Fruit fly (Drosophila melanogaster) whole organism, embryonic: ENCODE data around the gene CG17107.

Source experiments
- Antp ChIP-seq: fragments of 200-800 bp; sonication (Bioruptor generic); optimal IDR thresholded peaks from 3 replicates; lab custom pipeline; 2016; ENCODE audit warnings: missing biosample characterization, missing genetic modification characterization
- Atf-2 ChIP-seq: fragments of 200-800 bp; sonication (Bioruptor generic); optimal IDR thresholded peaks from 2 replicates; lab custom pipeline; 2016; ENCODE audit warnings: missing biosample characterization, missing genetic modification characterization
- BEAF-32 ChIP-seq: fragments of 200-800 bp; sonication (Bioruptor generic); optimal IDR thresholded peaks from 3 replicates; lab custom pipeline; 2017; ENCODE audit warnings: missing biosample characterization, missing genetic modification characterization, mild to moderate bottlenecking, moderate library complexity, missing genetic modification reagents
- CG10321 ChIP-seq: fragments of 200-800 bp; sonication (Bioruptor generic); IDR thresholded peaks from 2 replicates; pipeline ENCODE4 v1.3.6; 2022; ENCODE audit warnings: missing biosample characterization, missing genetic modification characterization
- CG10979 ChIP-seq: fragments of 200-800 bp; sonication (Bioruptor generic); optimal IDR thresholded peaks from 2 replicates; lab custom pipeline; 2018; ENCODE audit warnings: missing biosample characterization, mild to moderate bottlenecking, missing genetic modification characterization, moderate library complexity
- CG11560 ChIP-seq: fragments of 200-800 bp; sonication (Bioruptor generic); IDR thresholded peaks from 3 replicates; pipeline ENCODE4 v1.3.6; 2022; ENCODE audit warnings: missing biosample characterization, missing genetic modification characterization
- CG12219 ChIP-seq: fragments of 200-800 bp; sonication (Bioruptor generic); optimal IDR thresholded peaks from 3 replicates; lab custom pipeline; 2018; ENCODE audit warnings: missing biosample characterization, mild to moderate bottlenecking, missing genetic modification characterization
- CG14441 ChIP-seq: fragments of 200-800 bp; sonication (Bioruptor generic); IDR thresholded peaks from 2 replicates; pipeline ENCODE4 v1.3.6; 2022; ENCODE audit warnings: missing biosample characterization, missing genetic modification characterization
- CG15269 ChIP-seq: fragments of 200-800 bp; sonication (Bioruptor generic); optimal IDR thresholded peaks from 2 replicates; lab custom pipeline; 2018; ENCODE audit warnings: missing biosample characterization, mild to moderate bottlenecking, missing genetic modification characterization, moderate library complexity
- CG1529 ChIP-seq: fragments of 200-800 bp; sonication (Bioruptor generic); optimal IDR thresholded peaks from 3 replicates; lab custom pipeline; 2018; ENCODE audit warnings: missing biosample characterization, missing genetic modification characterization
- CG18764 ChIP-seq: fragments of 200-800 bp; sonication (Bioruptor generic); optimal IDR thresholded peaks from 3 replicates; lab custom pipeline; 2016; ENCODE audit warnings: missing biosample characterization, missing genetic modification characterization
- CG2116 ChIP-seq: fragments of 200-800 bp; sonication (Bioruptor generic); optimal IDR thresholded peaks from 3 replicates; lab custom pipeline; 2018; ENCODE audit warnings: missing biosample characterization, mild to moderate bottlenecking, missing genetic modification characterization
- CG2202 ChIP-seq: fragments of 200-800 bp; sonication (Bioruptor generic); optimal IDR thresholded peaks from 2 replicates; lab custom pipeline; 2018; ENCODE audit warnings: missing biosample characterization, mild to moderate bottlenecking, missing genetic modification characterization
- CG34224 ChIP-seq: fragments of 200-800 bp; sonication (Bioruptor generic); IDR thresholded peaks from 3 replicates; pipeline ENCODE4 v1.3.6; 2022; ENCODE audit warnings: missing biosample characterization, missing genetic modification characterization; ENCODE audit not compliant: partially characterized antibody
- CG34422 ChIP-seq: fragments of 200-800 bp; sonication (Bioruptor generic); IDR thresholded peaks from 3 replicates; pipeline ENCODE4 v1.3.6; 2022; ENCODE audit warnings: missing biosample characterization, missing genetic modification characterization
- CG4424 ChIP-seq: fragments of 200-800 bp; sonication (Bioruptor generic); optimal IDR thresholded peaks from 3 replicates; lab custom pipeline; 2016; ENCODE audit warnings: missing biosample characterization, missing genetic modification characterization
- CG6175 ChIP-seq: fragments of 200-800 bp; sonication (Bioruptor generic); IDR thresholded peaks from 3 replicates; pipeline ENCODE4 v1.3.6; 2022; ENCODE audit warnings: missing biosample characterization, missing genetic modification characterization
- CG8089 ChIP-seq: fragments of 200-800 bp; sonication (Bioruptor generic); optimal IDR thresholded peaks from 3 replicates; lab custom pipeline; 2016; ENCODE audit warnings: missing biosample characterization, missing genetic modification characterization
- CG8281 ChIP-seq: fragments of 200-800 bp; sonication (Bioruptor generic); optimal IDR thresholded peaks from 2 replicates; lab custom pipeline; 2018; ENCODE audit warnings: missing biosample characterization, mild to moderate bottlenecking, missing genetic modification characterization, moderate library complexity
- CG8359 ChIP-seq: fragments of 200-800 bp; sonication (Bioruptor generic); optimal IDR thresholded peaks from 2 replicates; lab custom pipeline; 2017; ENCODE audit warnings: missing biosample characterization, mild to moderate bottlenecking, missing genetic modification characterization, borderline replicate concordance
- CG9797 ChIP-seq: fragments of 200-800 bp; sonication (Bioruptor generic); optimal IDR thresholded peaks from 3 replicates; lab custom pipeline; 2018; ENCODE audit warnings: missing biosample characterization, mild to moderate bottlenecking, missing genetic modification characterization
- Dek ChIP-seq: fragments of 200-800 bp; sonication (Bioruptor generic); optimal IDR thresholded peaks from 3 replicates; lab custom pipeline; 2019; ENCODE audit warnings: missing biosample characterization, mild to moderate bottlenecking, missing genetic modification characterization, moderate library complexity
- Lhr ChIP-seq: fragments of 200-800 bp; sonication (Bioruptor generic); optimal IDR thresholded peaks from 3 replicates; lab custom pipeline; 2017; ENCODE audit warnings: mild to moderate bottlenecking, missing biosample characterization, missing genetic modification reagents, missing genetic modification characterization
- Lim3 ChIP-seq: fragments of 200-800 bp; sonication (Bioruptor generic); IDR thresholded peaks from 2 replicates; pipeline ENCODE4 v1.3.6; 2022; ENCODE audit warnings: missing biosample characterization, missing genetic modification characterization
- MESR4 ChIP-seq: fragments of 200-800 bp; sonication (Bioruptor generic); optimal IDR thresholded peaks from 2 replicates; lab custom pipeline; 2018; ENCODE audit warnings: missing biosample characterization, mild to moderate bottlenecking, missing genetic modification characterization, moderate library complexity
- Mad ChIP-seq: fragments of 200-800 bp; sonication (Bioruptor generic); optimal IDR thresholded peaks from 2 replicates; lab custom pipeline; 2016; ENCODE audit warnings: missing biosample characterization, missing genetic modification characterization
- Meics ChIP-seq: fragments of 200-800 bp; sonication (Bioruptor generic); optimal IDR thresholded peaks from 2 replicates; lab custom pipeline; 2017; ENCODE audit warnings: missing biosample characterization, mild to moderate bottlenecking, missing genetic modification characterization
- NC2β ChIP-seq: fragments of 200-800 bp; sonication (Bioruptor generic); optimal IDR thresholded peaks from 2 replicates; lab custom pipeline; 2016; ENCODE audit warnings: missing biosample characterization, missing genetic modification characterization
- Nf-YB ChIP-seq: fragments of 200-800 bp; sonication (Bioruptor generic); optimal IDR thresholded peaks from 3 replicates; lab custom pipeline; 2019; ENCODE audit warnings: missing biosample characterization, mild to moderate bottlenecking, missing genetic modification characterization, moderate library complexity
- Vsx1 ChIP-seq: fragments of 200-800 bp; sonication (Bioruptor generic); optimal IDR thresholded peaks from 2 replicates; lab custom pipeline; 2017; ENCODE audit warnings: missing biosample characterization, mild to moderate bottlenecking, missing genetic modification characterization, missing genetic modification reagents
- al ChIP-seq: fragments of 200-800 bp; sonication (Bioruptor generic); IDR thresholded peaks from 2 replicates; pipeline ENCODE4 v1.3.6; 2022; ENCODE audit warnings: missing biosample characterization, missing genetic modification characterization
- ase ChIP-seq: fragments of 200-800 bp; sonication (Bioruptor generic); IDR thresholded peaks from 3 replicates; pipeline ENCODE4 v1.3.6; 2022; ENCODE audit warnings: missing biosample characterization, missing genetic modification characterization
- cg ChIP-seq: fragments of 200-800 bp; sonication (Bioruptor generic); optimal IDR thresholded peaks from 3 replicates; lab custom pipeline; 2019; ENCODE audit warnings: missing biosample characterization, mild to moderate bottlenecking, missing genetic modification characterization, moderate library complexity
- corto ChIP-seq: fragments of 200-800 bp; sonication (Bioruptor generic); optimal IDR thresholded peaks from 2 replicates; lab custom pipeline; 2016; ENCODE audit warnings: missing biosample characterization, mild to moderate bottlenecking, missing genetic modification characterization, moderate library complexity
- dm ChIP-seq: fragments of 200-800 bp; sonication (Bioruptor generic); optimal IDR thresholded peaks from 3 replicates; lab custom pipeline; 2016; ENCODE audit warnings: missing biosample characterization, missing genetic modification characterization
- fu2 ChIP-seq: fragments of 200-800 bp; sonication (Bioruptor generic); optimal IDR thresholded peaks from 2 replicates; lab custom pipeline; 2016; ENCODE audit warnings: missing biosample characterization, missing genetic modification characterization
- gcm ChIP-seq: fragments of 200-800 bp; sonication (Bioruptor generic); optimal IDR thresholded peaks from 2 replicates; lab custom pipeline; 2019; ENCODE audit warnings: missing biosample characterization, mild to moderate bottlenecking, missing genetic modification characterization, moderate library complexity
- grau ChIP-seq: fragments of 200-800 bp; optimal IDR thresholded peaks from 3 replicates; lab custom pipeline; 2019; ENCODE audit warnings: missing biosample characterization, mild to moderate bottlenecking, missing genetic modification characterization, moderate library complexity
- lola ChIP-seq, 3 experiments: fragments of >200 bp in 2 of 3; fragments of 200-800 bp in 1 of 3; sonication (Bioruptor generic) in 1 of 3; optimal IDR thresholded peaks; 2 replicates each; lab custom pipeline; 2017 to 2019; ENCODE audit warnings: missing biosample characterization in 3 of 3, missing genetic modification characterization in 3 of 3, mild to moderate bottlenecking in 1 of 3, moderate library complexity in 1 of 3
- lov ChIP-seq, 2 experiments: fragments of 200-800 bp in 1 of 2; fragments of >200 bp in 1 of 2; sonication (Bioruptor generic) in 1 of 2; IDR thresholded peaks in 1 of 2; optimal IDR thresholded peaks in 1 of 2; 2 replicates in 1 of 2; 3 replicates in 1 of 2; pipeline versions ENCODE4 v1.3.6 to Lab custom; 2017 to 2022; ENCODE audit warnings: missing biosample characterization in 1 of 2, missing genetic modification characterization in 1 of 2
- odd ChIP-seq: fragments of 200-800 bp; sonication (Bioruptor generic); optimal IDR thresholded peaks from 2 replicates; lab custom pipeline; 2017; ENCODE audit warnings: missing biosample characterization, mild to moderate bottlenecking, missing genetic modification characterization
- pfk ChIP-seq: fragments of 200-800 bp; sonication (Bioruptor generic); optimal IDR thresholded peaks from 2 replicates; lab custom pipeline; 2018; ENCODE audit warnings: missing biosample characterization, mild to moderate bottlenecking, missing genetic modification characterization, moderate library complexity
- slp2 ChIP-seq: fragments of 200-800 bp; sonication (Bioruptor generic); optimal IDR thresholded peaks from 2 replicates; lab custom pipeline; 2016; ENCODE audit warnings: missing biosample characterization, missing genetic modification characterization
- sr ChIP-seq: fragments of 200-800 bp; sonication (Bioruptor generic); IDR thresholded peaks from 3 replicates; pipeline ENCODE4 v1.3.6; 2022; ENCODE audit warnings: missing biosample characterization, missing genetic modification characterization
- ssp ChIP-seq: fragments of 200-800 bp; sonication (Bioruptor generic); IDR thresholded peaks from 2 replicates; pipeline ENCODE4 v1.3.6; 2022; ENCODE audit warnings: missing biosample characterization, missing genetic modification characterization
- trh ChIP-seq: fragments of 200-800 bp; sonication (Bioruptor generic); optimal IDR thresholded peaks from 2 replicates; lab custom pipeline; 2016; ENCODE audit warnings: missing biosample characterization, missing genetic modification characterization
- usp ChIP-seq: fragments of >200 bp; optimal IDR thresholded peaks from 2 replicates; lab custom pipeline; 2017; ENCODE audit warnings: missing biosample characterization, missing genetic modification characterization
- zfh1 ChIP-seq: fragments of 200-800 bp; sonication (Bioruptor generic); IDR thresholded peaks from 3 replicates; pipeline ENCODE4 v1.3.6; 2022; ENCODE audit warnings: missing biosample characterization, missing genetic modification characterization

Gene CG17107

dm6 chr2L:10701499-10702062, 19.9 kb downstream of the CG17107 start, which contains the start of gene Lip1 (continued):
- no peak for TF ChIP-seq CG8089 (GFP tag; lab: Kevin White, UChicago)
- TF ChIP-seq slp2 (GFP tag; lab: Kevin White, UChicago): no peak
- TF ChIP-seq CG18764 (GFP tag; lab: Kevin White, UChicago): no peak
- TF ChIP-seq ssp (GFP tag; lab: Robert Waterston, UW): no peak
- TF ChIP-seq dm: no peak
- TF ChIP-seq Nf-YB (GFP tag; lab: Kevin White, UChicago): no peak
- peak; percentile 73; the same call in 1 of the 2 replicates for TF ChIP-seq Lim3
- TF ChIP-seq grau (tag; lab: Kevin White, UChicago): peak; percentile 55
- TF ChIP-seq odd (GFP tag; lab: Kevin White, UChicago): no peak

- no peak for TF ChIP-seq BEAF-32 (GFP tag; lab: Kevin White, UChicago)
- peak; percentile 73; the same call in 2 of the 3 replicates for TF ChIP-seq ase (GFP tag; lab: Robert Waterston, UW)
- no peak for TF ChIP-seq corto (GFP tag; lab: Kevin White, UChicago)
- TF ChIP-seq sr (GFP tag; lab: Robert Waterston, UW): no peak
- no peak for TF ChIP-seq usp
- peak; percentile 36 for TF ChIP-seq CG2202 (tag; lab: Kevin White, UChicago)
- TF ChIP-seq cg (GFP tag; lab: Kevin White, UChicago): no peak
- TF ChIP-seq CG4424 (GFP tag; lab: Kevin White, UChicago): peak; percentile 78
- peak; percentile 75 for TF ChIP-seq CG15269 (tag; lab: Kevin White, UChicago)
- TF ChIP-seq Dek (tag; lab: Kevin White, UChicago): peak; percentile 58
- peak; percentile 1 for TF ChIP-seq Lhr
- TF ChIP-seq CG6175 (GFP tag; lab: Robert Waterston, UW): no peak
- no peak for TF ChIP-seq gcm (GFP tag; lab: Kevin White, UChicago)
- TF ChIP-seq MESR4: no peak
- TF ChIP-seq Atf-2 (GFP tag; lab: Kevin White, UChicago): peak; percentile 61
- TF ChIP-seq pfk (GFP tag; lab: Kevin White, UChicago): no peak
- peak; percentile 61; the same call in 1 of the 3 replicates for TF ChIP-seq CG34422 (GFP tag; lab: Robert Waterston, UW)
- TF ChIP-seq CG34224 (GFP tag; lab: Robert Waterston, UW): no peak
- peak in 1 of 3 experiments; percentile 70 for TF ChIP-seq lola (GFP tag; optimal IDR thresholded peaks at IDR 0.05; lab: Kevin White, UChicago)
- peak; percentile 59 for TF ChIP-seq CG1529 (GFP tag; lab: Kevin White, UChicago)
- 0 out of 2 replicates have a peak, but pooled peaks have one; percentile 17 for TF ChIP-seq CG10321
- TF ChIP-seq trh (GFP tag; lab: Kevin White, UChicago): no peak
- peak; percentile 58 for TF ChIP-seq CG8281 (tag; lab: Kevin White, UChicago)
- peak; percentile 33 for TF ChIP-seq Mad (GFP tag; lab: Kevin White, UChicago)
- peak; percentile 48 for TF ChIP-seq NC2β (GFP tag; lab: Kevin White, UChicago)
- TF ChIP-seq CG12219 (GFP tag; lab: Kevin White, UChicago): peak; percentile 64
- TF ChIP-seq lov (optimal IDR thresholded peaks at IDR 0.05; lab: Kevin White, UChicago): no peak
- no peak for TF ChIP-seq lov (GFP tag; IDR thresholded peaks at IDR 0.05; lab: Robert Waterston, UW)
- TF ChIP-seq CG11560 (tag; lab: Robert Waterston, UW): 0 out of 3 replicates have a peak, but pooled peaks have one; percentile 40
- TF ChIP-seq Vsx1 (GFP tag; lab: Kevin White, UChicago): peak; percentile 10
- peak; percentile 12 for TF ChIP-seq CG2116 (GFP tag; lab: Kevin White, UChicago)
- peak; percentile 56 for TF ChIP-seq Antp
- TF ChIP-seq CG8359: peak; percentile 43
- TF ChIP-seq Meics (GFP tag; lab: Kevin White, UChicago): peak; percentile 77
- peak; percentile 32; the same call in 1 of the 2 replicates for TF ChIP-seq al
- peak; percentile 83 for TF ChIP-seq zfh1 (GFP tag; lab: Robert Waterston, UW)
- TF ChIP-seq CG9797 (GFP tag; lab: Kevin White, UChicago): no peak
- TF ChIP-seq CG10979: peak; percentile 83
- TF ChIP-seq CG14441: peak; percentile 77
- peak; percentile 61 for TF ChIP-seq fu2 (GFP tag; lab: Kevin White, UChicago)
These were observed 21.6 kb downstream of the CG17107 start, which contains the start of gene CG6415 for dm6 chr2L:10703281-10703680. CG6415 (plus strand) TSS chr2L:10703621.
